Worm (Caenorhabditis elegans): ENCODE results near the gene hadb-1.

hadb-1 gene

DNA sequence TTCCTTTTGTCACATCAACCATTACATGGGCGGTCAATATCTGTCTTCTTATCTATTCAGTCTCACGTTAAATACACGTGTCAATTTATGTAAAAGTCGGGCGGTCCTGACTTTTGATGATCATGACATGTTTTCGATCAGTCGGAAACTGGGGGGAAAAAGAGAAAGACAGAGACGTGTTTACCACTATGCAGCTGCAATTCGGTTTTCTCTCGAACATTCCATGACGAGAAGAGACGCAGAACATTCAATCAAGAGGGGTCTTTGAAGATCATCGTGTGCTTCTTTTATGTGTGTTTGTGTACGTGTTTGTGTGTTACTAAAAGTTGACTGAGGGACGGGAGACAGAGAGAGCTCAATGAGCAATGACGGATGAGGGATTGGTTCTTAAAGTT lies 29.9 kb downstream of the hadb-1 start (continued):
- TF ChIP-seq mdl-1 (tag; optimal IDR thresholded peaks at IDR 0.05), result peak; percentile 66 to 97
- TF ChIP-seq egl-27 (tag; optimal IDR thresholded peaks at IDR 0.05), result peak; percentile 68
- peak; percentile 92; the same call in 1 of the 2 replicates for TF ChIP-seq ceh-20 (GFP tag; IDR thresholded peaks at IDR 0.05)
- TF ChIP-seq nhr-76 (tag; optimal IDR thresholded peaks at IDR 0.05), result no peak
- TF ChIP-seq T20F7.1 (GFP tag; optimal IDR thresholded peaks at IDR 0.05), result peak; percentile 82
- peak; percentile 96 for TF ChIP-seq php-3 (GFP tag; IDR thresholded peaks at IDR 0.05)
- TF ChIP-seq Y105C5A.15 (GFP tag; IDR thresholded peaks at IDR 0.05), result no peak
- TF ChIP-seq nhr-28 (tag; optimal IDR thresholded peaks at IDR 0.05), result peak; percentile 89
- TF ChIP-seq lin-38 (GFP tag; IDR thresholded peaks at IDR 0.05), result peak; percentile 49
- peak; percentile 32 for TF ChIP-seq ceh-28 (tag; optimal IDR thresholded peaks at IDR 0.05)
- peak; percentile 88 to 90 for TF ChIP-seq hif-1 (tag; optimal IDR thresholded peaks at IDR 0.05)
- no peak for TF ChIP-seq Y5F2A.4 (GFP tag; optimal IDR thresholded peaks at IDR 0.05)
- TF ChIP-seq spr-1 (tag; optimal IDR thresholded peaks at IDR 0.05), result peak; percentile 72
- peak; percentile 90 for TF ChIP-seq rbr-2 (tag; optimal IDR thresholded peaks at IDR 0.05)
- peak; percentile 58 for TF ChIP-seq dpl-1 (GFP tag; optimal IDR thresholded peaks at IDR 0.05)
- peak; percentile 15 for TF ChIP-seq pqm-1 (tag; optimal IDR thresholded peaks at IDR 0.05)
- TF ChIP-seq tra-1 (GFP tag; IDR thresholded peaks at IDR 0.05), result peak; percentile 96
- TF ChIP-seq egl-43 (GFP tag; IDR thresholded peaks at IDR 0.05), result no peak
- TF ChIP-seq hmg-1.1 (GFP tag; IDR thresholded peaks at IDR 0.05), result peak; percentile 78
- peak; percentile 91 for TF ChIP-seq nhr-77 (tag; optimal IDR thresholded peaks at IDR 0.05)
- TF ChIP-seq pha-4 (GFP tag; IDR thresholded peaks at IDR 0.05), result peak; percentile 77
- peak; percentile 97 for TF ChIP-seq pha-4 (tag; optimal IDR thresholded peaks at IDR 0.05)
- 0 out of 2 replicates have a peak, but pooled peaks have one; percentile 36 for TF ChIP-seq arid-1 (GFP tag; conservative IDR thresholded peaks at IDR 0.05)
- peak; percentile 90 for TF ChIP-seq cey-2 (tag; optimal IDR thresholded peaks at IDR 0.05; ENCODE audit: borderline replicate concordance, insufficient read depth)
- peak; percentile 71 for TF ChIP-seq zip-2 (tag; optimal IDR thresholded peaks at IDR 0.05)
- TF ChIP-seq lin-15B (tag; optimal IDR thresholded peaks at IDR 0.05), result no peak
- peak; percentile 64; the same call in 1 of the 2 replicates for TF ChIP-seq saeg-2 (GFP tag; IDR thresholded peaks at IDR 0.05)

DNA sequence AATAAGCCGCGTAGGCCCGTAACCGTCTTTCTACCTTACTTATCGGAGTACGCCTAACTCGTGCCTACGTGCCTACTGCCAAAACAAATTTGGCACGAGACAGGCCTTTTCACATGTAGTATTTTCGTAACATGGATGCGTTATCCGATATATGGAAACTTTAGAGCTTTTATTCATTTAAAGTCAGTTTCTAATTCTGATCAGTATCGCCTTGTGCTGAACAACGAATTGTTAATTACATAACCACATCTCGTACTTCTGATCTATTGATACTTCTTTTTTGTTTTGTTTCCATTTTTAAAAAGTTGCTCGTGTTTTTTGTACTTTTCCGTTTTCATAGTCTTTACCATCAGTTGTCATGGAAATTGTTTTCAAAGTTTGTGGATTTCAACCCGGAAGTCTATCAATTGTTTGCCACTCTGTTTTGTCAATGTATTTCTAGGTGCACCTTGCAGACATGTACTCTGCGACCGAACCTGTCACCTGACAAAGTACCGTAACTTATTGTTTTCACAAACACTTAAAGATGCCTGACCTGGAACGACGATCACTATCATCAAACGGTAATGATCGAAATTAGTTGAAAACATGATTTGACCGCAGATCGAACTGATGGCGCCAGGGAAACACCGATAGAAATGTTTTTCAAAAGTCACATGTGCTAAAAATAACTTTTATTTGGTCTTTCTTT lies 30.5 kb downstream of the hadb-1 start:
- TF ChIP-seq nhr-237 (tag; optimal IDR thresholded peaks at IDR 0.05), result no peak
- no peak for TF ChIP-seq ceh-62 (tag; optimal IDR thresholded peaks at IDR 0.05)
- TF ChIP-seq zfp-3 (GFP tag; conservative IDR thresholded peaks at IDR 0.05), result no peak
- no peak for TF ChIP-seq R02D3.7 (tag; optimal IDR thresholded peaks at IDR 0.05)
- no peak for TF ChIP-seq zfp-2 (tag; optimal IDR thresholded peaks at IDR 0.05)
- no peak for TF ChIP-seq duxl-1 (tag; optimal IDR thresholded peaks at IDR 0.05; ENCODE audit: poor library complexity)
- TF ChIP-seq lin-39 (tag; optimal IDR thresholded peaks at IDR 0.05), result no peak
- TF ChIP-seq F26F4.8 (GFP tag; conservative IDR thresholded peaks at IDR 0.05), result no peak
- TF ChIP-seq aha-1 (tag), result peak; percentile 97

DNA sequence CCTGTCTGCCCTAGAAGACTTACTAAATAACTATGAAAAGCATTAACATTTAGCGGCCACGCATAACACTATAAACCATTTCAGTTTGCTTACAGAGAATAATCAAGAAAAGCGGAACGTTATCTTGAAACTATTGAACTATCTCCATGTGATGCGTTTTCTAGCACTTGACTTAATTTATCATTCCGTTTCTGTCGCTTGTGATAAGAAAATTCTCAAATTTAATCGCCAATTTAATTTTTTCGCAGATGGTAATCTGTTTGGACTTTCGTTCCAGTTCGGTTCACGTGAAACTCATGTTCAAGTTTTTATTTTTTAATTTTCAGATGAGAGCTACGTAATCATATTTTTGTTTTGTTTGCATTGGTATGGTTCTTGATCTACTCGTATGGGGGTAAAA lies 31.3 kb downstream of the hadb-1 start:
- TF ChIP-seq skn-1 (tag; optimal IDR thresholded peaks at IDR 0.05) (no peak), attf-4 (tag; optimal IDR thresholded peaks at IDR 0.05) (no peak), spr-3 (GFP tag; optimal IDR thresholded peaks at IDR 0.05) (no peak), daf-19 (GFP tag; conservative IDR thresholded peaks at IDR 0.05) (no peak), ceh-28 (tag; optimal IDR thresholded peaks at IDR 0.05) (no peak), aha-1 (tag) (peak; percentile 76), jun-1 (tag; optimal IDR thresholded peaks at IDR 0.05) (no peak), T26A8.4 (GFP tag; IDR thresholded peaks at IDR 0.05) (no peak), ceh-32 (tag; optimal IDR thresholded peaks at IDR 0.05; ENCODE audit: poor library complexity) (no peak), nhr-25 (tag; optimal IDR thresholded peaks at IDR 0.05; ENCODE audit: borderline replicate concordance, insufficient read depth) (no peak), nhr-48 (tag; optimal IDR thresholded peaks at IDR 0.05) (peak; percentile 73), dpl-1 (GFP tag; optimal IDR thresholded peaks at IDR 0.05) (no peak), hmg-1.1 (GFP tag; IDR thresholded peaks at IDR 0.05) (no peak), nhr-41 (GFP tag; IDR thresholded peaks at IDR 0.05) (no peak), nhr-237 (tag; optimal IDR thresholded peaks at IDR 0.05) (no peak), F44E2.7 (GFP tag; IDR thresholded peaks at IDR 0.05) (no peak), hlh-30 (tag; optimal IDR thresholded peaks at IDR 0.05; ENCODE audit: insufficient read depth) (peak; percentile 78), lim-7 (GFP tag; IDR thresholded peaks at IDR 0.05) (no peak)
